Worm (Caenorhabditis elegans) whole organism, L4 larva: ENCODE data around the gene srx-87.

ENCODE experiments used
- D1046.2 ChIP-seq: fragments of 200-800 bp; sonication (Bioruptor generic); IDR thresholded peaks from 2 replicates; pipeline ENCODE4 v1.3.6; 2022; ENCODE audit warnings: missing genetic modification characterization, missing compliant biosample characterization
- F37D6.2 ChIP-seq: sonication (generic microtip); optimal IDR thresholded peaks from 2 replicates; lab custom pipeline; 2016; ENCODE audit warnings: mild to moderate bottlenecking, missing genetic modification characterization, missing compliant biosample characterization
- F49E8.2 ChIP-seq: sonication (generic microtip); optimal IDR thresholded peaks from 2 replicates; lab custom pipeline; 2016; ENCODE audit warnings: missing compliant biosample characterization, mild to moderate bottlenecking, missing genetic modification characterization, borderline replicate concordance
- R02D3.7 ChIP-seq: fragments of 150-350 bp; sonication (generic microtip); optimal IDR thresholded peaks from 3 replicates; lab custom pipeline; 2014; ENCODE audit warnings: missing biosample characterization, missing genetic modification characterization
- T20F7.1 ChIP-seq: fragments of 200-800 bp; sonication (Bioruptor generic); optimal IDR thresholded peaks from 2 replicates; lab custom pipeline; 2018; ENCODE audit warnings: mild to moderate bottlenecking, missing genetic modification characterization, missing compliant biosample characterization
- Y48G9A.11 ChIP-seq: fragments of 200-800 bp; sonication (Bioruptor generic); IDR thresholded peaks from 2 replicates; pipeline ENCODE4 v1.3.6; 2022; ENCODE audit warnings: missing genetic modification reagents, missing genetic modification characterization, missing compliant biosample characterization
- ZK546.5 ChIP-seq, 2 experiments: sonication (generic microtip); optimal IDR thresholded peaks; 2 replicates each; lab custom pipeline; 2017; ENCODE audit warnings: missing biosample characterization in 2 of 2, missing genetic modification characterization in 2 of 2
- ama-1 ChIP-seq: fragments of 150-350 bp; optimal IDR thresholded peaks from 2 replicates; lab custom pipeline; 2014; ENCODE audit warnings: inconsistent platforms, mixed read lengths
- arid-1 ChIP-seq: fragments of 200-800 bp; sonication (Bioruptor generic); conservative IDR thresholded peaks from 2 replicates; pipeline ENCODE4 v1.3.6; 2022; ENCODE audit warnings: missing genetic modification reagents, missing genetic modification characterization, missing compliant biosample characterization
- ceh-28 ChIP-seq: fragments of 150-350 bp; optimal IDR thresholded peaks from 2 replicates; lab custom pipeline; 2014; ENCODE audit warnings: missing biosample characterization, missing genetic modification reagents, missing genetic modification characterization
- ceh-32 ChIP-seq: sonication (generic microtip); optimal IDR thresholded peaks from 2 replicates; lab custom pipeline; 2016; ENCODE audit warnings: mild to moderate bottlenecking, missing genetic modification characterization, missing compliant biosample characterization; ENCODE audit not compliant: poor library complexity
- ceh-62 ChIP-seq: sonication (generic microtip); optimal IDR thresholded peaks from 2 replicates; lab custom pipeline; 2017; ENCODE audit warnings: missing biosample characterization, missing genetic modification characterization
- ceh-82 ChIP-seq: sonication (generic microtip); optimal IDR thresholded peaks from 2 replicates; lab custom pipeline; 2017; ENCODE audit warnings: missing biosample characterization, missing genetic modification characterization
- daf-12 ChIP-seq: fragments of 150-350 bp; optimal IDR thresholded peaks from 2 replicates; lab custom pipeline; 2014; ENCODE audit warnings: missing biosample characterization, missing genetic modification reagents, missing genetic modification characterization
- daf-16 ChIP-seq, 3 experiments: sonication (generic microtip); optimal IDR thresholded peaks; 2 replicates each; lab custom pipeline; 2016 to 2017; ENCODE audit warnings: missing genetic modification characterization in 3 of 3, missing genetic modification reagents in 3 of 3, mild to moderate bottlenecking in 2 of 3, missing compliant biosample characterization in 2 of 3, missing biosample characterization in 1 of 3, moderate library complexity in 1 of 3
- daf-19 ChIP-seq: fragments of 200-800 bp; sonication (Bioruptor generic); conservative IDR thresholded peaks from 2 replicates; pipeline ENCODE4 v1.3.6; 2022; ENCODE audit warnings: missing genetic modification characterization, missing compliant biosample characterization
- daf-8 ChIP-seq: fragments of 200-800 bp; sonication (Bioruptor generic); IDR thresholded peaks from 2 replicates; pipeline ENCODE4 v1.3.6; 2022; ENCODE audit warnings: missing genetic modification characterization, missing compliant biosample characterization
- dmd-9 ChIP-seq: fragments of 200-800 bp; sonication (Bioruptor generic); IDR thresholded peaks from 2 replicates; pipeline ENCODE4 v1.3.6; 2022; ENCODE audit warnings: missing genetic modification reagents, missing genetic modification characterization, missing compliant biosample characterization
- egl-27 ChIP-seq: sonication (generic microtip); optimal IDR thresholded peaks from 3 replicates; lab custom pipeline; 2017; ENCODE audit warnings: missing biosample characterization, missing genetic modification reagents, missing genetic modification characterization
- fkh-10 ChIP-seq: fragments of 150-350 bp; optimal IDR thresholded peaks from 2 replicates; lab custom pipeline; 2014; ENCODE audit warnings: missing biosample characterization, missing genetic modification reagents, missing genetic modification characterization
- fos-1 ChIP-seq: fragments of 150-350 bp; optimal IDR thresholded peaks from 2 replicates; lab custom pipeline; 2014; ENCODE audit warnings: missing biosample characterization, missing genetic modification characterization
- gei-8 ChIP-seq: fragments of 200-800 bp; sonication (Bioruptor generic); optimal IDR thresholded peaks from 2 replicates; lab custom pipeline; 2018; ENCODE audit warnings: mild to moderate bottlenecking, missing genetic modification characterization, missing compliant biosample characterization
- hif-1 ChIP-seq, 2 experiments: sonication (generic microtip); optimal IDR thresholded peaks; 2 replicates each; lab custom pipeline; 2016 to 2017; ENCODE audit warnings: missing compliant biosample characterization in 2 of 2, missing genetic modification characterization in 2 of 2, missing genetic modification reagents in 2 of 2, missing genotype in 2 of 2, mild to moderate bottlenecking in 1 of 2
- hmg-1.1 ChIP-seq: fragments of 200-800 bp; sonication (Bioruptor generic); IDR thresholded peaks from 2 replicates; pipeline ENCODE4 v1.3.6; 2022; ENCODE audit warnings: missing genetic modification reagents, missing genetic modification characterization, missing compliant biosample characterization
- jun-1 ChIP-seq: fragments of 150-350 bp; optimal IDR thresholded peaks from 2 replicates; lab custom pipeline; 2014; ENCODE audit warnings: missing biosample characterization, missing genetic modification reagents, missing genetic modification characterization
- lin-15B ChIP-seq: fragments of 150-350 bp; sonication (generic microtip); optimal IDR thresholded peaks from 3 replicates; lab custom pipeline; 2014; ENCODE audit warnings: missing biosample characterization, missing genetic modification characterization
- lin-39 ChIP-seq: fragments of 150-350 bp; optimal IDR thresholded peaks from 2 replicates; lab custom pipeline; 2014; ENCODE audit warnings: missing biosample characterization, missing genetic modification reagents, missing genetic modification characterization
- lir-3 ChIP-seq: sonication (generic microtip); optimal IDR thresholded peaks from 2 replicates; lab custom pipeline; 2016; ENCODE audit warnings: mild to moderate bottlenecking, missing genetic modification characterization, missing compliant biosample characterization
- madf-9 ChIP-seq: fragments of 200-800 bp; sonication (Bioruptor generic); conservative IDR thresholded peaks from 2 replicates; pipeline ENCODE4 v1.3.6; 2022; ENCODE audit warnings: missing genetic modification reagents, missing genetic modification characterization, missing compliant biosample characterization
- mdl-1 ChIP-seq, 2 experiments: fragments of 150-350 bp in 1 of 2; sonication (generic microtip) in 1 of 2; optimal IDR thresholded peaks; 2 replicates each; lab custom pipeline; 2014 to 2017; ENCODE audit warnings: missing biosample characterization in 2 of 2, missing genetic modification characterization in 2 of 2
- mep-1 ChIP-seq: fragments of 150-350 bp; sonication (generic microtip); optimal IDR thresholded peaks from 3 replicates; lab custom pipeline; 2014; ENCODE audit warnings: missing biosample characterization, missing genetic modification characterization
- mes-2 ChIP-seq: sonication (generic microtip); optimal IDR thresholded peaks from 2 replicates; lab custom pipeline; 2016; ENCODE audit warnings: missing genotype, mild to moderate bottlenecking, missing genetic modification characterization, missing compliant biosample characterization; ENCODE audit not compliant: poor library complexity, severe bottlenecking
- mxl-2 ChIP-seq: fragments of 200-800 bp; sonication (Bioruptor generic); conservative IDR thresholded peaks from 2 replicates; pipeline ENCODE4 v1.3.6; 2022; ENCODE audit warnings: missing genetic modification reagents, missing genetic modification characterization, missing compliant biosample characterization
- nhr-11 ChIP-seq: fragments of 150-350 bp; optimal IDR thresholded peaks from 2 replicates; lab custom pipeline; 2014; ENCODE audit warnings: missing biosample characterization, missing genetic modification characterization
- nhr-111 ChIP-seq: fragments of 200-800 bp; sonication (Bioruptor generic); optimal IDR thresholded peaks from 2 replicates; lab custom pipeline; 2018; ENCODE audit warnings: mild to moderate bottlenecking, missing genetic modification characterization, missing compliant biosample characterization
- nhr-28 ChIP-seq: fragments of 150-350 bp; optimal IDR thresholded peaks from 2 replicates; lab custom pipeline; 2014; ENCODE audit warnings: missing biosample characterization, missing genetic modification characterization
- nhr-42 ChIP-seq: fragments of 200-800 bp; sonication (Bioruptor generic); IDR thresholded peaks from 2 replicates; pipeline ENCODE4 v1.3.6; 2022; ENCODE audit warnings: missing genetic modification characterization, missing compliant biosample characterization
- nhr-48 ChIP-seq: sonication (generic microtip); optimal IDR thresholded peaks from 2 replicates; lab custom pipeline; 2016; ENCODE audit warnings: mild to moderate bottlenecking, missing genetic modification characterization, missing compliant biosample characterization
- nhr-6 ChIP-seq: fragments of 150-350 bp; optimal IDR thresholded peaks from 2 replicates; lab custom pipeline; 2014; ENCODE audit warnings: missing biosample characterization, missing genetic modification characterization
- nhr-76 ChIP-seq: fragments of 150-350 bp; optimal IDR thresholded peaks from 2 replicates; lab custom pipeline; 2014; ENCODE audit warnings: missing biosample characterization, missing genetic modification characterization
- pha-4 ChIP-seq, 2 experiments: fragments of 150-350 bp in 1 of 2; fragments of 200-800 bp in 1 of 2; sonication (Bioruptor generic) in 1 of 2; IDR thresholded peaks in 1 of 2; optimal IDR thresholded peaks in 1 of 2; 2 replicates each; pipeline versions ENCODE4 v1.3.6 to Lab custom; 2014 to 2022; ENCODE audit warnings: missing genetic modification characterization in 2 of 2, missing genetic modification reagents in 2 of 2, missing biosample characterization in 1 of 2, missing compliant biosample characterization in 1 of 2
- php-3 ChIP-seq: fragments of 200-800 bp; sonication (Bioruptor generic); IDR thresholded peaks from 2 replicates; pipeline ENCODE4 v1.3.6; 2022; ENCODE audit warnings: missing genetic modification reagents, missing genetic modification characterization, missing compliant biosample characterization
- rbr-2 ChIP-seq: sonication (generic microtip); optimal IDR thresholded peaks from 2 replicates; lab custom pipeline; 2016; ENCODE audit warnings: missing genotype, missing genetic modification characterization, missing compliant biosample characterization
- skn-1 ChIP-seq: fragments of 150-350 bp; optimal IDR thresholded peaks from 2 replicates; lab custom pipeline; 2014; ENCODE audit warnings: missing biosample characterization, missing genetic modification characterization
- snpc-1.2 ChIP-seq: fragments of 200-800 bp; sonication (Bioruptor generic); IDR thresholded peaks from 2 replicates; pipeline ENCODE4 v1.3.6; 2022; ENCODE audit warnings: missing genetic modification reagents, missing genetic modification characterization, missing compliant biosample characterization
- tag-97 ChIP-seq: fragments of 200-800 bp; sonication (Bioruptor generic); IDR thresholded peaks from 2 replicates; pipeline ENCODE4 v1.3.6; 2022; ENCODE audit warnings: missing genetic modification characterization, missing compliant biosample characterization
- unc-62 ChIP-seq, 3 experiments: fragments of 150-350 bp in 1 of 3; sonication (generic microtip); optimal IDR thresholded peaks in 2 of 3; peaks in 1 of 3; 1 replicate in 1 of 3; 2 replicates in 2 of 3; lab custom pipeline; 2014 to 2017; ENCODE audit warnings: missing biosample characterization in 3 of 3, missing genetic modification characterization in 3 of 3, missing genetic modification reagents in 3 of 3, missing genotype in 1 of 3
- zag-1 ChIP-seq: fragments of 150-350 bp; optimal IDR thresholded peaks from 2 replicates; lab custom pipeline; 2014; ENCODE audit warnings: missing biosample characterization, missing genetic modification characterization
- zfp-2 ChIP-seq: sonication (generic microtip); optimal IDR thresholded peaks from 2 replicates; lab custom pipeline; 2016; ENCODE audit warnings: mild to moderate bottlenecking, missing genetic modification characterization, missing compliant biosample characterization
- zip-11 ChIP-seq: fragments of 200-800 bp; sonication (Bioruptor generic); IDR thresholded peaks from 2 replicates; pipeline ENCODE4 v1.3.6; 2022; ENCODE audit warnings: missing genetic modification characterization, missing compliant biosample characterization
- ztf-7 ChIP-seq: fragments of 150-350 bp; optimal IDR thresholded peaks from 2 replicates; lab custom pipeline; 2014; ENCODE audit warnings: missing biosample characterization, missing genetic modification characterization

Gene srx-87

DNA sequence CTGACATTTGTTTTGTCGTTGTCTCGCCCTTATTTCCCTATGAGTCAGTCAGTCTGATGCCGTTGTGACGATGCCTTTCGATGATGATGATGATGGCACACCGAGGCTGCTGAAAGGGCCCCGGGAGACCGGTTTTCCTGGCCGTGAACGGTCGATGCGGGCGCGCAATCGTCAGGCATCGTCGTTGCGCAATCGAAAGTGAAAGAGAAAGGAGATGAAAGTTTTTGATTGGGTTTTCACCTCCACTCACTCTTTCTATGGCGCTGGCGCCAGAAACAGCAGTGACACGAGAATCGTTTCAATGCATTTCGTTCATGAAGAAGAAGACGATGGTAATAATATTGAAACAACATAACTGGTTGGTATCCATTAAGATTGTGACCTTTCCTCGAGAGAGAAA lies 31.7 kb upstream of the srx-87 start (continued):
- peak; percentile 25 for TF ChIP-seq mep-1
- TF ChIP-seq arid-1 = 0 out of 2 replicates have a peak, but pooled peaks have one; percentile 18
- TF ChIP-seq unc-62 (GFP tag; optimal IDR thresholded peaks at IDR 0.05 in 1 of 2; lab: Kevin White, UChicago) = peak in 1 of 2 experiments; percentile 62
- TF ChIP-seq unc-62 (tag; optimal IDR thresholded peaks at IDR 0.05; lab: Kevin White, UChicago) = no peak
- TF ChIP-seq fos-1 (tag; lab: Kevin White, UChicago) = no peak
- TF ChIP-seq F49E8.2 = no peak
- no peak for TF ChIP-seq D1046.2 (GFP tag; lab: Robert Waterston, UW)
- TF ChIP-seq jun-1 (tag; lab: Kevin White, UChicago) = no peak
- TF ChIP-seq daf-16 (GFP tag; optimal IDR thresholded peaks at IDR 0.05; lab: Kevin White, UChicago) = no peak
- no peak for TF ChIP-seq daf-16 (tag; optimal IDR thresholded peaks at IDR 0.05; lab: Kevin White, UChicago)
- no peak for TF ChIP-seq nhr-42 (GFP tag; lab: Robert Waterston, UW)
- no peak for TF ChIP-seq lin-39 (tag; lab: Kevin White, UChicago)
- no peak for TF ChIP-seq ZK546.5 (tag; optimal IDR thresholded peaks at IDR 0.05; lab: Kevin White, UChicago)
- no peak for TF ChIP-seq F37D6.2 (tag; lab: Kevin White, UChicago)
- TF ChIP-seq ama-1 = peak; percentile 64
- no peak for TF ChIP-seq zag-1 (tag; lab: Kevin White, UChicago)
- no peak for TF ChIP-seq ztf-7
- no peak for TF ChIP-seq madf-9 (GFP tag; lab: Robert Waterston, UW)
- no peak for TF ChIP-seq daf-12 (tag; lab: Kevin White, UChicago)
- no peak for TF ChIP-seq ceh-28 (tag; lab: Kevin White, UChicago)
- TF ChIP-seq hif-1 (tag; optimal IDR thresholded peaks at IDR 0.05; lab: Kevin White, UChicago) = no peak
- no peak for TF ChIP-seq nhr-48 (tag; lab: Kevin White, UChicago)
- TF ChIP-seq zfp-2 = no peak
- no peak for TF ChIP-seq dmd-9 (GFP tag; lab: Robert Waterston, UW)
- TF ChIP-seq php-3 (GFP tag; lab: Robert Waterston, UW) = no peak
- no peak for TF ChIP-seq egl-27 (tag; lab: Kevin White, UChicago)
- peak; percentile 58 for TF ChIP-seq nhr-28 (tag; lab: Kevin White, UChicago)
- no peak for TF ChIP-seq gei-8 (GFP tag; lab: Kevin White, UChicago)
- no peak for TF ChIP-seq ceh-62 (tag; lab: Kevin White, UChicago)
- no peak for TF ChIP-seq T20F7.1
- TF ChIP-seq skn-1 (tag; lab: Kevin White, UChicago) = no peak
- TF ChIP-seq R02D3.7 = no peak
- TF ChIP-seq daf-19 (GFP tag; lab: Robert Waterston, UW) = no peak
- no peak for TF ChIP-seq tag-97
- TF ChIP-seq fkh-10 (GFP tag; lab: Kevin White, UChicago) = no peak
- TF ChIP-seq Y48G9A.11 (GFP tag; lab: Robert Waterston, UW) = no peak
- TF ChIP-seq nhr-11 (tag; lab: Kevin White, UChicago) = no peak
- no peak for TF ChIP-seq mxl-2 (GFP tag; lab: Robert Waterston, UW)
- no peak for TF ChIP-seq nhr-6 (tag; lab: Kevin White, UChicago)
- TF ChIP-seq snpc-1.2 (GFP tag; lab: Robert Waterston, UW) = no peak
- no peak for TF ChIP-seq daf-8
- TF ChIP-seq ceh-82 (tag; lab: Kevin White, UChicago) = no peak
- TF ChIP-seq ceh-32 (tag; lab: Kevin White, UChicago) = no peak
- TF ChIP-seq nhr-111 (GFP tag; lab: Kevin White, UChicago) = no peak
- no peak for TF ChIP-seq pha-4 (GFP tag; IDR thresholded peaks at IDR 0.05; lab: Robert Waterston, UW)
- TF ChIP-seq pha-4 (tag; optimal IDR thresholded peaks at IDR 0.05; lab: Kevin White, UChicago) = no peak
- TF ChIP-seq rbr-2 (tag; lab: Kevin White, UChicago) = peak; percentile 18
- TF ChIP-seq mdl-1 (tag; optimal IDR thresholded peaks at IDR 0.05; lab: Kevin White, UChicago) = peak in 1 of 2 experiments; percentile 70
- no peak for TF ChIP-seq zip-11 (GFP tag; lab: Robert Waterston, UW)
- TF ChIP-seq mes-2 (tag; lab: Kevin White, UChicago) = peak; percentile 33
- no peak for TF ChIP-seq lir-3 (tag; lab: Kevin White, UChicago)
- no peak for TF ChIP-seq nhr-76 (tag; lab: Kevin White, UChicago)
- peak; percentile 34; the same call in 1 of the 2 replicates for TF ChIP-seq hmg-1.1 (GFP tag; lab: Robert Waterston, UW)
- no peak for TF ChIP-seq lin-15B
